Worm (Caenorhabditis elegans) whole organism, young adult: Measurements from ENCODE around the gene pcp-3.

ENCODE experiments used
- B0019.2 ChIP-seq: fragments of 200-800 bp; sonication (Bioruptor generic); conservative IDR thresholded peaks from 2 replicates; pipeline ENCODE4 v1.3.6; 2022; ENCODE audit warnings: missing genetic modification reagents, missing genetic modification characterization, missing compliant biosample characterization
- F10E7.11 ChIP-seq: sonication (generic microtip); optimal IDR thresholded peaks from 2 replicates; lab custom pipeline; 2017; ENCODE audit warnings: mild to moderate bottlenecking, missing genetic modification characterization, moderate library complexity, missing compliant biosample characterization
- F52B5.7 ChIP-seq: sonication (generic microtip); optimal IDR thresholded peaks from 2 replicates; lab custom pipeline; 2016; ENCODE audit warnings: mild to moderate bottlenecking, missing genetic modification characterization, missing compliant biosample characterization
- F57C9.4 ChIP-seq: sonication (generic microtip); optimal IDR thresholded peaks from 2 replicates; lab custom pipeline; 2017; ENCODE audit warnings: mild to moderate bottlenecking, missing genetic modification characterization, missing compliant biosample characterization
- K12H6.12 ChIP-seq: fragments of 200-800 bp; sonication (Bioruptor generic); optimal IDR thresholded peaks from 2 replicates; lab custom pipeline; 2018; ENCODE audit warnings: mild to moderate bottlenecking, missing genetic modification characterization, missing compliant biosample characterization
- Y53F4B.3 ChIP-seq: fragments of 200-800 bp; sonication (Bioruptor generic); IDR thresholded peaks from 2 replicates; pipeline ENCODE4 v1.3.6; 2022; ENCODE audit warnings: missing genetic modification reagents, missing genetic modification characterization, missing compliant biosample characterization
- Y95B8A.8 ChIP-seq: fragments of 200-800 bp; sonication (Bioruptor generic); IDR thresholded peaks from 2 replicates; pipeline ENCODE4 v1.3.6; 2022; ENCODE audit warnings: missing genetic modification reagents, missing genetic modification characterization, missing compliant biosample characterization
- ZK185.1 ChIP-seq: sonication (generic microtip); optimal IDR thresholded peaks from 2 replicates; lab custom pipeline; 2016; ENCODE audit warnings: mild to moderate bottlenecking, missing genetic modification characterization, missing compliant biosample characterization; ENCODE audit not compliant: poor library complexity, severe bottlenecking
- akir-1 ChIP-seq: fragments of 200-800 bp; sonication (Bioruptor generic); optimal IDR thresholded peaks from 2 replicates; lab custom pipeline; 2018; ENCODE audit warnings: mild to moderate bottlenecking, missing genetic modification characterization, moderate library complexity, missing compliant biosample characterization
- attf-5 ChIP-seq: fragments of 200-800 bp; sonication (Bioruptor generic); optimal IDR thresholded peaks from 2 replicates; lab custom pipeline; 2018; ENCODE audit warnings: mild to moderate bottlenecking, missing genetic modification characterization, missing compliant biosample characterization
- bed-1 ChIP-seq: fragments of 200-800 bp; sonication (Bioruptor generic); IDR thresholded peaks from 2 replicates; pipeline ENCODE4 v1.3.6; 2022; ENCODE audit warnings: missing genetic modification reagents, missing genetic modification characterization, missing compliant biosample characterization
- ceh-58 ChIP-seq: fragments of 200-800 bp; sonication (Bioruptor generic); IDR thresholded peaks from 2 replicates; pipeline ENCODE4 v1.3.6; 2022; ENCODE audit warnings: missing genetic modification characterization, missing compliant biosample characterization
- die-1 ChIP-seq: sonication (generic microtip); optimal IDR thresholded peaks from 2 replicates; lab custom pipeline; 2016; ENCODE audit warnings: missing genotype, mild to moderate bottlenecking, missing genetic modification characterization, missing compliant biosample characterization
- dox-1 ChIP-seq: fragments of 200-800 bp; sonication (Bioruptor generic); IDR thresholded peaks from 2 replicates; pipeline ENCODE4 v1.3.6; 2022; ENCODE audit warnings: missing genetic modification reagents, missing genetic modification characterization, missing compliant biosample characterization
- ets-4 ChIP-seq: fragments of 200-800 bp; sonication (Bioruptor generic); optimal IDR thresholded peaks from 2 replicates; lab custom pipeline; 2018; ENCODE audit warnings: mild to moderate bottlenecking, missing genetic modification characterization, missing compliant biosample characterization
- him-1 ChIP-seq: sonication (generic microtip); optimal IDR thresholded peaks from 2 replicates; lab custom pipeline; 2016; ENCODE audit warnings: missing genotype, missing genetic modification reagents, missing genetic modification characterization, missing compliant biosample characterization
- hlh-26 ChIP-seq: fragments of 200-800 bp; sonication (Bioruptor generic); conservative IDR thresholded peaks from 2 replicates; pipeline ENCODE4 v1.3.6; 2022; ENCODE audit warnings: missing genetic modification reagents, missing genetic modification characterization, missing compliant biosample characterization
- hmg-1.2 ChIP-seq: fragments of 200-800 bp; sonication (Bioruptor generic); IDR thresholded peaks from 2 replicates; pipeline ENCODE4 v1.3.6; 2022; ENCODE audit warnings: missing genetic modification reagents, missing genetic modification characterization, missing compliant biosample characterization
- hmg-20 ChIP-seq: fragments of 200-800 bp; sonication (Bioruptor generic); IDR thresholded peaks from 2 replicates; pipeline ENCODE4 v1.3.6; 2022; ENCODE audit warnings: missing genetic modification reagents, missing genetic modification characterization, missing compliant biosample characterization
- let-526 ChIP-seq: fragments of 200-800 bp; sonication (Bioruptor generic); IDR thresholded peaks from 2 replicates; pipeline ENCODE4 v1.3.6; 2022; ENCODE audit warnings: missing genetic modification reagents, missing genetic modification characterization, missing compliant biosample characterization
- lin-35 ChIP-seq, 3 experiments: fragments of 150-350 bp in 2 of 3; sonication (generic microtip) in 1 of 3; optimal IDR thresholded peaks; 2 replicates each; lab custom pipeline; 2014 to 2018; ENCODE audit warnings: missing biosample characterization in 3 of 3, missing genetic modification characterization in 3 of 3, missing genetic modification reagents in 3 of 3
- madf-3 ChIP-seq: fragments of 200-800 bp; sonication (Bioruptor generic); IDR thresholded peaks from 2 replicates; pipeline ENCODE4 v1.3.6; 2022; ENCODE audit warnings: missing genetic modification reagents, missing genetic modification characterization, missing compliant biosample characterization
- madf-6 ChIP-seq: fragments of 200-800 bp; sonication (Bioruptor generic); IDR thresholded peaks from 2 replicates; pipeline ENCODE4 v1.3.6; 2022; ENCODE audit warnings: missing genetic modification reagents, missing genetic modification characterization, missing compliant biosample characterization
- mel-28 ChIP-seq: sonication (generic microtip); optimal IDR thresholded peaks from 2 replicates; lab custom pipeline; 2016; ENCODE audit warnings: borderline replicate concordance, mild to moderate bottlenecking, missing genetic modification characterization, missing compliant biosample characterization
- nhr-120 ChIP-seq: fragments of 200-800 bp; sonication (Bioruptor generic); IDR thresholded peaks from 2 replicates; pipeline ENCODE4 v1.3.6; 2022; ENCODE audit warnings: missing genetic modification characterization, missing compliant biosample characterization
- rec-8 ChIP-seq, 2 experiments: sonication (generic microtip); optimal IDR thresholded peaks; 2 replicates each; lab custom pipeline; 2016; ENCODE audit warnings: mild to moderate bottlenecking in 2 of 2, missing genetic modification characterization in 2 of 2, missing genetic modification reagents in 2 of 2, missing genotype in 2 of 2, missing biosample characterization in 1 of 2, missing compliant biosample characterization in 1 of 2, moderate library complexity in 1 of 2
- repo-1 ChIP-seq: sonication (generic microtip); optimal IDR thresholded peaks from 2 replicates; lab custom pipeline; 2017; ENCODE audit warnings: mild to moderate bottlenecking, missing genetic modification characterization, missing compliant biosample characterization
- snpc-1.1 ChIP-seq: sonication (generic microtip); optimal IDR thresholded peaks from 2 replicates; lab custom pipeline; 2017; ENCODE audit warnings: missing genetic modification characterization, mild to moderate bottlenecking, missing compliant biosample characterization, antibody characterized with exemption, moderate library complexity, missing genotype, missing genetic modification reagents; ENCODE audit not compliant: insufficient read depth
- snpc-1.3 ChIP-seq: sonication (generic microtip); optimal IDR thresholded peaks from 2 replicates; lab custom pipeline; 2017; ENCODE audit warnings: missing genetic modification characterization, mild to moderate bottlenecking, missing compliant biosample characterization, antibody characterized with exemption, moderate library complexity, missing genotype, missing genetic modification reagents; ENCODE audit not compliant: insufficient read depth
- sptf-2 ChIP-seq: fragments of 200-800 bp; sonication (Bioruptor generic); optimal IDR thresholded peaks from 2 replicates; lab custom pipeline; 2018; ENCODE audit warnings: mild to moderate bottlenecking, missing genetic modification characterization, missing compliant biosample characterization
- tbx-9 ChIP-seq: sonication (generic microtip); optimal IDR thresholded peaks from 2 replicates; lab custom pipeline; 2016; ENCODE audit warnings: borderline replicate concordance, missing genetic modification characterization, inconsistent platforms, missing compliant biosample characterization
- ztf-18 ChIP-seq: sonication (generic microtip); optimal IDR thresholded peaks from 2 replicates; lab custom pipeline; 2016; ENCODE audit warnings: missing genotype, mild to moderate bottlenecking, missing genetic modification characterization, missing compliant biosample characterization
- ztf-22 ChIP-seq: fragments of 200-800 bp; sonication (Bioruptor generic); optimal IDR thresholded peaks from 2 replicates; lab custom pipeline; 2018; ENCODE audit warnings: mild to moderate bottlenecking, missing genetic modification characterization, moderate library complexity, missing compliant biosample characterization
- ztf-3 ChIP-seq: fragments of 200-800 bp; sonication (Bioruptor generic); optimal IDR thresholded peaks from 2 replicates; lab custom pipeline; 2018; ENCODE audit warnings: mild to moderate bottlenecking, missing genetic modification characterization, missing compliant biosample characterization

pcp-3 gene

DNA sequence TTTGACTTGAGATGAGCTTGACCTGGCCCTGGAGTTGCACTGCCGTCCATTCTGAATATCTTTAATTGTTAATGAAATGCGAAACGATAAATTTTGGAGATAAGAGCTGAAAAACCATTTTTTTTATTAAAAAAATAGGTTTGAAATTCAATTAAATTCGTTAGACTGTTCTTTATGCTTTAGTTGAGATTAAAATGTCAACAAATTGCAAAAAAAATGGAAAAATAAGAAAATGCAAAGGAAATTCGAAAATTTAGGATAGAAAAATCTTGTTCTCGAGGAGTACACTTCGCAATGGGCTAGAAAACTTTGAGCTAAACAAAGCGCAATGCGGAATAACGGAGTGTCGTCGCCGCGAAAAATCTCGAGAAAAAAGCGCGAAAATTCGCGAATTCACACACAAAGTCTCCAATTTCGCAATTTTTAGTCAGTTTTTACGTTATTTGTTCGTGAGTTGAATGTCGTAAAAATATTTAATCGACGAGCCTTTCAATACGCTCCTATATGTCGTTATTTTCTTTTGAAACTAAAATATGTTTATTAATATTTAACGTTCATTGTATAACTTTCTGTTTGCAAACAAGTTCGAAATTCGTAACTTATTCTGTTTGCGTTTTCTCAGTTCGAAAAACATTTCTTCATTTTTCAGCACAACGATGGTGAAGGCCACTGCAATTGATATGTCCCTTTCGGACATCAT lies 11.8 kb downstream of the pcp-3 start, which contains the start of the genes rpb-12 and aly-2 (continued):
- TF ChIP-seq Y95B8A.8 (GFP tag; lab: Robert Waterston, UW) (peak; percentile 55; the same call in 1 of the 2 replicates), F52B5.7 (tag; lab: Kevin White, UChicago) (no peak), ztf-18 (tag; lab: Kevin White, UChicago) (no peak), ceh-58 (GFP tag; lab: Robert Waterston, UW) (no peak), akir-1 (GFP tag; lab: Kevin White, UChicago) (no peak), rec-8 (tag; optimal IDR thresholded peaks at IDR 0.05; lab: Kevin White, UChicago) (no peak), him-1 (tag; lab: Kevin White, UChicago) (peak; percentile 75), let-526 (no peak), hmg-1.2 (GFP tag; lab: Robert Waterston, UW) (peak; percentile 59), madf-3 (GFP tag; lab: Robert Waterston, UW) (0 out of 2 replicates have a peak, but pooled peaks have one; percentile 24), mel-28 (no peak), B0019.2 (peak; percentile 78)

DNA sequence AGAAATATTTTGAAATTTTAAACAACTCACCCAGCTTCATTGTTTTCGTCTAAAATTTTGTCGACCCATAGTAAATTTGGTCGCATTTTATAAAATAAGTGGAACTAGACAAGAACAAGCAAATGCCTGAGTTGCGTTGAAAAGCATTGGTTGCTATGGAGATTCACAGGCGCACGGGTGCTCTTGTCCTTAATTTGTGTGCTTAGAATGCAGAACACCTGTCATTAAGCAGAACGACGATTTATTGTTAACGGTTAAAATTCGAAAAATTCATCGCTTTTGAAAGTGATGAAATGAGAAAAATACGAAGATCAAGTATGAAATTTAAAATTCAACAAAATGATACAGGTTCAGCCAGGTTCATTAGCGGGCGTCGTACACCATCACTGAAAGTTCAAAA lies 12.7 kb downstream of the pcp-3 start, which contains the start of gene daf-10:
Gene daf-10 (minus strand): TSS at position 101 of the 400 bp plus-strand sequence.
- TF ChIP-seq mel-28 (no peak), repo-1 (tag; lab: Kevin White, UChicago) (no peak), ztf-18 (tag; lab: Kevin White, UChicago) (no peak), sptf-2 (no peak), snpc-1.1 (no peak), ztf-3 (no peak), hlh-26 (no peak), ets-4 (GFP tag; lab: Kevin White, UChicago) (no peak), F52B5.7 (tag; lab: Kevin White, UChicago) (no peak), tbx-9 (tag; lab: Kevin White, UChicago) (no peak), nhr-120 (no peak), Y53F4B.3 (no peak), K12H6.12 (tag; lab: Kevin White, UChicago) (no peak), snpc-1.3 (tag; lab: Kevin White, UChicago) (no peak), bed-1 (GFP tag; lab: Robert Waterston, UW) (no peak), hmg-20 (GFP tag; lab: Robert Waterston, UW) (no peak), ZK185.1 (no peak)

DNA sequence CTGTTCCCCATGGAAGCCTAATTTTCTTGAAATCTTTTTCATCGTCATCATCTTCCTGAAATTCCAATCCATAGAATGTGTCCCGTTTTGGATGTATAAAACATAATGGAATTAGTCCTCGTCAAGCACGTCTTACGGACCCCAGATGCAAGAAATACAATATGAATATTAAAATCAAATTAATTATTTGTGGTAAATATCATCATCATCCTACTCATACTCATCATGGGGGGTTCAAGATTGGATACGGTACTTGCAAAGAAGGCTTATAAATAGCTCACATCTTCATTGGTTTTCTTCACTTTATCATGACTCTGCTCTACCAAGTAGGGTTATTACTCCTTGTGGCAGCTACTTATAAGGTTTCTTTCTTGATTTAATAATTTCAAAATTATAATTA lies 14.4 kb downstream of the pcp-3 start, which contains the start of gene flp-1:
Gene flp-1 (plus strand): TSS at position 301 of the 400 bp plus-strand sequence.
- TF ChIP-seq F52B5.7 (tag; lab: Kevin White, UChicago) (no peak), hmg-1.2 (GFP tag; lab: Robert Waterston, UW) (no peak), tbx-9 (tag; lab: Kevin White, UChicago) (no peak), ztf-22 (GFP tag; lab: Kevin White, UChicago) (no peak), mel-28 (no peak), die-1 (tag; lab: Kevin White, UChicago) (no peak), madf-6 (GFP tag; lab: Robert Waterston, UW) (no peak), F57C9.4 (tag; lab: Kevin White, UChicago) (no peak), dox-1 (GFP tag; lab: Robert Waterston, UW) (no peak), F10E7.11 (tag; lab: Kevin White, UChicago) (no peak), attf-5 (GFP tag; lab: Kevin White, UChicago) (no peak), lin-35 (GFP tag; optimal IDR thresholded peaks at IDR 0.05; lab: Kevin White, UChicago) (no peak), Y95B8A.8 (GFP tag; lab: Robert Waterston, UW) (no peak), him-1 (tag; lab: Kevin White, UChicago) (no peak)
